Fruit fly (Drosophila melanogaster) whole organism, embryonic: ENCODE data around the gene CG15145.

Experiments used
- Bdp1 ChIP-seq: fragments of 200-800 bp; sonication (Bioruptor generic); optimal IDR thresholded peaks from 3 replicates; lab custom pipeline; 2016; ENCODE audit warnings: missing biosample characterization, missing genetic modification characterization
- BtbVII ChIP-seq: fragments of 200-800 bp; sonication (Bioruptor generic); optimal IDR thresholded peaks from 3 replicates; lab custom pipeline; 2017; ENCODE audit warnings: missing biosample characterization, mild to moderate bottlenecking, missing genetic modification characterization
- CG10543 ChIP-seq: fragments of 200-800 bp; sonication (Bioruptor generic); optimal IDR thresholded peaks from 3 replicates; lab custom pipeline; 2017; ENCODE audit warnings: missing biosample characterization, mild to moderate bottlenecking, missing genetic modification characterization, moderate library complexity
- CG11247 ChIP-seq: fragments of 200-800 bp; sonication (Bioruptor generic); IDR thresholded peaks from 2 replicates; pipeline ENCODE4 v1.3.6; 2022; ENCODE audit warnings: missing biosample characterization, missing genetic modification characterization
- CG12219 ChIP-seq: fragments of 200-800 bp; sonication (Bioruptor generic); optimal IDR thresholded peaks from 3 replicates; lab custom pipeline; 2018; ENCODE audit warnings: missing biosample characterization, mild to moderate bottlenecking, missing genetic modification characterization
- CG16813 ChIP-seq: fragments of 200-800 bp; sonication (Bioruptor generic); IDR thresholded peaks from 3 replicates; pipeline ENCODE4 v1.3.6; 2022; ENCODE audit warnings: missing biosample characterization, missing genetic modification characterization; ENCODE audit not compliant: partially characterized antibody
- CG16863 ChIP-seq: fragments of 200-800 bp; sonication (Bioruptor generic); optimal IDR thresholded peaks from 3 replicates; lab custom pipeline; 2016; ENCODE audit warnings: missing biosample characterization, missing genetic modification characterization
- CG17359 ChIP-seq: fragments of 200-800 bp; sonication (Bioruptor generic); optimal IDR thresholded peaks from 3 replicates; lab custom pipeline; 2018; ENCODE audit warnings: missing biosample characterization, mild to moderate bottlenecking, missing genetic modification characterization, moderate library complexity
- CG18011 ChIP-seq: fragments of 200-800 bp; sonication (Bioruptor generic); optimal IDR thresholded peaks from 2 replicates; lab custom pipeline; 2017; ENCODE audit warnings: missing biosample characterization, missing genetic modification characterization, mild to moderate bottlenecking, moderate library complexity, missing genotype
- CG18599 ChIP-seq: fragments of 200-800 bp; sonication (Bioruptor generic); optimal IDR thresholded peaks from 3 replicates; lab custom pipeline; 2017; ENCODE audit warnings: missing biosample characterization, missing genetic modification characterization, mild to moderate bottlenecking, moderate library complexity, missing genetic modification reagents
- CG18764 ChIP-seq: fragments of 200-800 bp; sonication (Bioruptor generic); optimal IDR thresholded peaks from 3 replicates; lab custom pipeline; 2016; ENCODE audit warnings: missing biosample characterization, missing genetic modification characterization
- CG31441 ChIP-seq: fragments of 200-800 bp; sonication (Bioruptor generic); IDR thresholded peaks from 2 replicates; pipeline ENCODE4 v1.3.6; 2022; ENCODE audit warnings: missing biosample characterization, missing genetic modification characterization
- CG3163 ChIP-seq: fragments of 200-800 bp; sonication (Bioruptor generic); optimal IDR thresholded peaks from 3 replicates; lab custom pipeline; 2016; ENCODE audit warnings: missing biosample characterization, missing genetic modification characterization
- CG3847 ChIP-seq: fragments of 200-800 bp; sonication (Bioruptor generic); IDR thresholded peaks from 2 replicates; pipeline ENCODE4 v1.3.6; 2022; ENCODE audit warnings: missing biosample characterization, missing genetic modification characterization
- CG4617 ChIP-seq: fragments of 200-800 bp; sonication (Bioruptor generic); optimal IDR thresholded peaks from 3 replicates; lab custom pipeline; 2016; ENCODE audit warnings: missing biosample characterization, missing genetic modification characterization, borderline replicate concordance
- CG4820 ChIP-seq: fragments of 200-800 bp; sonication (Bioruptor generic); optimal IDR thresholded peaks from 3 replicates; lab custom pipeline; 2016; ENCODE audit warnings: missing biosample characterization, missing genetic modification characterization
- CG7745 ChIP-seq: fragments of 200-800 bp; sonication (Bioruptor generic); optimal IDR thresholded peaks from 2 replicates; lab custom pipeline; 2018; ENCODE audit warnings: missing biosample characterization, mild to moderate bottlenecking, missing genetic modification characterization, moderate library complexity
- CG8281 ChIP-seq: fragments of 200-800 bp; sonication (Bioruptor generic); optimal IDR thresholded peaks from 2 replicates; lab custom pipeline; 2018; ENCODE audit warnings: missing biosample characterization, mild to moderate bottlenecking, missing genetic modification characterization, moderate library complexity
- CG8765 ChIP-seq: fragments of 200-800 bp; sonication (Bioruptor generic); IDR thresholded peaks from 2 replicates; pipeline ENCODE4 v1.3.6; 2022; ENCODE audit warnings: missing biosample characterization, missing genetic modification characterization
- Dad ChIP-seq: fragments of 200-800 bp; sonication (Bioruptor generic); optimal IDR thresholded peaks from 3 replicates; lab custom pipeline; 2016; ENCODE audit warnings: missing biosample characterization, missing genetic modification characterization
- Dek ChIP-seq: fragments of 200-800 bp; sonication (Bioruptor generic); optimal IDR thresholded peaks from 3 replicates; lab custom pipeline; 2019; ENCODE audit warnings: missing biosample characterization, mild to moderate bottlenecking, missing genetic modification characterization, moderate library complexity
- E2f1 ChIP-seq: fragments of 200-800 bp; sonication (Bioruptor generic); IDR thresholded peaks from 2 replicates; pipeline ENCODE4 v1.3.6; 2022; ENCODE audit warnings: missing biosample characterization, missing genetic modification characterization
- Hr51 ChIP-seq, 2 experiments: fragments of 200-800 bp; sonication (Bioruptor generic); optimal IDR thresholded peaks; 2 replicates in 1 of 2; 3 replicates in 1 of 2; lab custom pipeline; 2016 to 2018; ENCODE audit warnings: missing biosample characterization in 2 of 2, missing genetic modification characterization in 2 of 2, mild to moderate bottlenecking in 1 of 2, moderate library complexity in 1 of 2
- Kr ChIP-seq: fragments of 200-800 bp; sonication (Bioruptor generic); optimal IDR thresholded peaks from 2 replicates; lab custom pipeline; 2017; ENCODE audit warnings: missing biosample characterization, mild to moderate bottlenecking, missing genetic modification characterization
- Max ChIP-seq: fragments of 200-800 bp; sonication (Bioruptor generic); optimal IDR thresholded peaks from 2 replicates; lab custom pipeline; 2016; ENCODE audit warnings: missing biosample characterization, mild to moderate bottlenecking, missing genetic modification characterization
- Meics ChIP-seq: fragments of 200-800 bp; sonication (Bioruptor generic); optimal IDR thresholded peaks from 2 replicates; lab custom pipeline; 2017; ENCODE audit warnings: missing biosample characterization, mild to moderate bottlenecking, missing genetic modification characterization
- Mes4 ChIP-seq: fragments of 200-800 bp; sonication (Bioruptor generic); optimal IDR thresholded peaks from 2 replicates; lab custom pipeline; 2016; ENCODE audit warnings: missing biosample characterization, missing genetic modification characterization
- NC2β ChIP-seq: fragments of 200-800 bp; sonication (Bioruptor generic); optimal IDR thresholded peaks from 2 replicates; lab custom pipeline; 2016; ENCODE audit warnings: missing biosample characterization, missing genetic modification characterization
- Neu2 ChIP-seq: fragments of 200-800 bp; sonication (Bioruptor generic); optimal IDR thresholded peaks from 3 replicates; lab custom pipeline; 2016; ENCODE audit warnings: missing biosample characterization, missing genetic modification characterization, borderline replicate concordance
- Ptx1 ChIP-seq: fragments of 200-800 bp; sonication (Bioruptor generic); IDR thresholded peaks from 2 replicates; pipeline ENCODE4 v1.3.6; 2022; ENCODE audit warnings: missing biosample characterization, missing genetic modification characterization
- Ravus ChIP-seq: fragments of 200-800 bp; sonication (Bioruptor generic); IDR thresholded peaks from 2 replicates; pipeline ENCODE4 v1.3.6; 2022; ENCODE audit warnings: missing biosample characterization, missing genetic modification characterization
- amos ChIP-seq: fragments of 200-800 bp; sonication (Bioruptor generic); IDR thresholded peaks from 2 replicates; pipeline ENCODE4 v1.3.6; 2022; ENCODE audit warnings: missing biosample characterization, missing genetic modification characterization; ENCODE audit not compliant: partially characterized antibody
- ase ChIP-seq: fragments of 200-800 bp; sonication (Bioruptor generic); IDR thresholded peaks from 3 replicates; pipeline ENCODE4 v1.3.6; 2022; ENCODE audit warnings: missing biosample characterization, missing genetic modification characterization
- cad ChIP-seq: fragments of >200 bp; optimal IDR thresholded peaks from 2 replicates; lab custom pipeline; 2017; ENCODE audit warnings: missing biosample characterization, missing genetic modification characterization
- dan ChIP-seq: fragments of 200-800 bp; sonication (Bioruptor generic); IDR thresholded peaks from 2 replicates; pipeline ENCODE4 v1.3.6; 2022; ENCODE audit warnings: missing biosample characterization, missing genetic modification characterization
- danr ChIP-seq: fragments of 200-800 bp; sonication (Bioruptor generic); IDR thresholded peaks from 2 replicates; pipeline ENCODE4 v1.3.6; 2022; ENCODE audit warnings: missing biosample characterization, missing genetic modification characterization
- dati ChIP-seq: fragments of 200-800 bp; sonication (Bioruptor generic); IDR thresholded peaks from 2 replicates; pipeline ENCODE4 v1.3.6; 2022; ENCODE audit warnings: missing biosample characterization, missing genetic modification characterization
- fru ChIP-seq: fragments of >200 bp; optimal IDR thresholded peaks from 2 replicates; lab custom pipeline; 2017
- gcm2 ChIP-seq: fragments of 200-800 bp; sonication (Bioruptor generic); optimal IDR thresholded peaks from 2 replicates; lab custom pipeline; 2016; ENCODE audit warnings: missing biosample characterization, missing genetic modification characterization
- luna ChIP-seq: fragments of 200-800 bp; sonication (Bioruptor generic); optimal IDR thresholded peaks from 2 replicates; lab custom pipeline; 2016; ENCODE audit warnings: missing biosample characterization, missing genetic modification characterization
- pita ChIP-seq: fragments of 200-800 bp; sonication (Bioruptor generic); optimal IDR thresholded peaks from 2 replicates; lab custom pipeline; 2017; ENCODE audit warnings: missing biosample characterization, mild to moderate bottlenecking, missing genetic modification characterization
- prd ChIP-seq, 3 experiments: fragments of >200 bp in 2 of 3; fragments of 200-800 bp in 1 of 3; sonication (Bioruptor generic) in 1 of 3; optimal IDR thresholded peaks in 2 of 3; IDR thresholded peaks in 1 of 3; 2 replicates in 2 of 3; 3 replicates in 1 of 3; pipeline versions ENCODE4 v1.3.6 to Lab custom; 2017 to 2022; ENCODE audit warnings: missing biosample characterization in 1 of 3, missing genetic modification characterization in 1 of 3
- pzg ChIP-seq: fragments of 200-800 bp; sonication (Bioruptor generic); optimal IDR thresholded peaks from 3 replicates; lab custom pipeline; 2018; ENCODE audit warnings: missing biosample characterization, mild to moderate bottlenecking, missing genetic modification characterization, moderate library complexity
- sd ChIP-seq: fragments of 200-800 bp; sonication (Bioruptor generic); optimal IDR thresholded peaks from 3 replicates; lab custom pipeline; 2018; ENCODE audit warnings: missing biosample characterization, mild to moderate bottlenecking, missing genetic modification characterization, moderate library complexity
- seq ChIP-seq: fragments of 200-800 bp; sonication (Bioruptor generic); IDR thresholded peaks from 2 replicates; pipeline ENCODE4 v1.3.6; 2022; ENCODE audit warnings: missing biosample characterization, missing genetic modification characterization
- slbo ChIP-seq: fragments of 200-800 bp; sonication (Bioruptor generic); IDR thresholded peaks from 2 replicates; pipeline ENCODE4 v1.3.6; 2022; ENCODE audit warnings: missing biosample characterization, missing genetic modification characterization
- sna ChIP-seq: fragments of 200-800 bp; sonication (Bioruptor generic); IDR thresholded peaks from 2 replicates; pipeline ENCODE4 v1.3.6; 2022; ENCODE audit warnings: missing biosample characterization, missing genetic modification characterization; ENCODE audit not compliant: partially characterized antibody
- sug ChIP-seq: fragments of 200-800 bp; optimal IDR thresholded peaks from 2 replicates; lab custom pipeline; 2019; ENCODE audit warnings: missing biosample characterization, mild to moderate bottlenecking, missing genetic modification characterization, moderate library complexity
- tio ChIP-seq: fragments of 200-800 bp; sonication (Bioruptor generic); optimal IDR thresholded peaks from 2 replicates; lab custom pipeline; 2017; ENCODE audit warnings: missing biosample characterization, missing genetic modification characterization, inconsistent platforms
- toy ChIP-seq: fragments of 200-800 bp; sonication (Bioruptor generic); IDR thresholded peaks from 2 replicates; pipeline ENCODE4 v1.3.6; 2022; ENCODE audit warnings: missing biosample characterization, missing genetic modification characterization

Gene CG15145

DNA sequence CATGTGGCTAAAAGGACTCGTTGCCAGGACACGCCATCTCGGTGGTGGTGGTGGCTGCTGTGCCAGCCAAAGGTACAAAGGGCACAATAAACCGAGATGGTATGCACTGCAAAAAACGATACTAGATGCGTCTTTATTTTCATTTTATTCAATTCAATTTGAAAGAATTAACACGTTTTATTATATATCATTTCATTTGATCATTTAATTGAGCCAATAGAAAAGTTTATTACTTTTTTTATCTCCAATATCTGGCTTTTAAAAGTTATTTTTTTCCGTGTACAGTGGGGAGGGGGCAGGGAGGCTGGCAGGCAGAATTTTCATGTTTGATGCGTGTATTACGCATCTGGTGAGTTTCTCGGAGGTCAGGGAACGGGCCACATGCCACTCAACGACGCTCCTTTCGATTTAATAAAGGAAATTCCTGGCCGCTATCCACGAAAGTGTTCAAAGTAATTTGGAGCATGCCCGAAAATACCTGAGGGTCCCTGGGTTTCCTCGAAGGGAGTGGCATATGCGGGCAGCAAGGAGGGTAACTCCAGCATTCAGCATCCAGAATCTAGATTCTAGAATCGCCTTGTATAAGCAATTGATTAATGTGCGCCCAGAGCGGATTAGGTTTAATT, 17.8 kb downstream of the CG15145 start (continued):
- TF ChIP-seq dati (GFP tag; lab: Robert Waterston, UW), result no peak; the same call in 1 of the 2 replicates
- TF ChIP-seq sug (tag; lab: Kevin White, UChicago), result no peak
- TF ChIP-seq E2f1 (GFP tag; lab: Robert Waterston, UW), result peak; percentile 79
- peak; percentile 77 for TF ChIP-seq CG3847 (GFP tag; lab: Robert Waterston, UW)
- peak; percentile 86 for TF ChIP-seq NC2β (GFP tag; lab: Kevin White, UChicago)
- TF ChIP-seq fru (lab: Kevin White, UChicago), result no peak
- peak; percentile 32 for TF ChIP-seq CG3163
- TF ChIP-seq CG8281 (tag; lab: Kevin White, UChicago), result peak; percentile 70
- peak; percentile 86 for TF ChIP-seq Meics (GFP tag; lab: Kevin White, UChicago)
- no peak for TF ChIP-seq luna (GFP tag; lab: Kevin White, UChicago)
- no peak for TF ChIP-seq CG4617
- no peak for TF ChIP-seq gcm2 (GFP tag; lab: Kevin White, UChicago)
- TF ChIP-seq CG8765 (GFP tag; lab: Robert Waterston, UW), result peak; percentile 78
- peak; percentile 55 for TF ChIP-seq Dad (GFP tag; lab: Kevin White, UChicago)
- no peak for TF ChIP-seq cad (GFP tag; lab: Kevin White, UChicago)
- TF ChIP-seq CG31441 (GFP tag; lab: Robert Waterston, UW), result peak; percentile 92
- TF ChIP-seq CG18011 (GFP tag; lab: Kevin White, UChicago), result no peak
- peak; percentile 79 for TF ChIP-seq seq (GFP tag; lab: Robert Waterston, UW)
- peak; percentile 88 for TF ChIP-seq CG10543 (GFP tag; lab: Kevin White, UChicago)
- peak; percentile 78 for TF ChIP-seq tio (GFP tag; lab: Kevin White, UChicago)
- peak; percentile 83 for TF ChIP-seq Ptx1
- no peak for TF ChIP-seq pzg (GFP tag; lab: Kevin White, UChicago)
- peak; percentile 35 for TF ChIP-seq Ravus (GFP tag; lab: Robert Waterston, UW)
- TF ChIP-seq dan, result peak; percentile 27; the same call in 1 of the 2 replicates
- TF ChIP-seq sna (GFP tag; lab: Robert Waterston, UW), result no peak
- peak; percentile 79 for TF ChIP-seq CG16863 (GFP tag; lab: Kevin White, UChicago)
- TF ChIP-seq CG4820 (GFP tag; lab: Kevin White, UChicago), result peak; percentile 88
- TF ChIP-seq Kr, result peak; percentile 36
- peak; percentile 81 for TF ChIP-seq danr (GFP tag; lab: Robert Waterston, UW)
- peak; percentile 46 for TF ChIP-seq CG7745 (tag; lab: Kevin White, UChicago)
- peak; percentile 79 for TF ChIP-seq Mes4 (GFP tag; lab: Kevin White, UChicago)
- peak; percentile 81 for TF ChIP-seq CG18764
- peak; percentile 83 for TF ChIP-seq Dek (tag; lab: Kevin White, UChicago)
- peak; percentile 67 to 89 for TF ChIP-seq Hr51 (GFP tag; optimal IDR thresholded peaks at IDR 0.05; lab: Kevin White, UChicago)
- peak; percentile 63 for TF ChIP-seq CG11247 (GFP tag; lab: Robert Waterston, UW)
- TF ChIP-seq pita (GFP tag; lab: Kevin White, UChicago), result no peak
- peak; percentile 75 for TF ChIP-seq sd (tag; lab: Kevin White, UChicago)
- TF ChIP-seq amos (GFP tag; lab: Robert Waterston, UW), result no peak
- peak; percentile 79 for TF ChIP-seq slbo (GFP tag; lab: Robert Waterston, UW)
- peak; percentile 59 for TF ChIP-seq Bdp1 (GFP tag; lab: Kevin White, UChicago)
- peak; percentile 91 for TF ChIP-seq CG17359
- TF ChIP-seq ase (GFP tag; lab: Robert Waterston, UW), result peak; percentile 83
- TF ChIP-seq Neu2 (GFP tag; lab: Kevin White, UChicago), result no peak
- no peak for TF ChIP-seq toy (GFP tag; lab: Robert Waterston, UW)
- TF ChIP-seq Max (GFP tag; lab: Kevin White, UChicago), result peak; percentile 63
- peak; percentile 96 for TF ChIP-seq CG18599 (GFP tag; lab: Kevin White, UChicago)
- TF ChIP-seq CG16813 (GFP tag; lab: Robert Waterston, UW), result no peak
- peak; percentile 83 for TF ChIP-seq CG12219 (GFP tag; lab: Kevin White, UChicago)
- peak; percentile 77 for TF ChIP-seq BtbVII
- no peak for TF ChIP-seq prd (optimal IDR thresholded peaks at IDR 0.05; lab: Kevin White, UChicago)
- TF ChIP-seq prd (GFP tag; IDR thresholded peaks at IDR 0.05; lab: Robert Waterston, UW), result peak; percentile 91
